Fruit fly (Drosophila melanogaster): ENCODE data around the gene usp.

DNA sequence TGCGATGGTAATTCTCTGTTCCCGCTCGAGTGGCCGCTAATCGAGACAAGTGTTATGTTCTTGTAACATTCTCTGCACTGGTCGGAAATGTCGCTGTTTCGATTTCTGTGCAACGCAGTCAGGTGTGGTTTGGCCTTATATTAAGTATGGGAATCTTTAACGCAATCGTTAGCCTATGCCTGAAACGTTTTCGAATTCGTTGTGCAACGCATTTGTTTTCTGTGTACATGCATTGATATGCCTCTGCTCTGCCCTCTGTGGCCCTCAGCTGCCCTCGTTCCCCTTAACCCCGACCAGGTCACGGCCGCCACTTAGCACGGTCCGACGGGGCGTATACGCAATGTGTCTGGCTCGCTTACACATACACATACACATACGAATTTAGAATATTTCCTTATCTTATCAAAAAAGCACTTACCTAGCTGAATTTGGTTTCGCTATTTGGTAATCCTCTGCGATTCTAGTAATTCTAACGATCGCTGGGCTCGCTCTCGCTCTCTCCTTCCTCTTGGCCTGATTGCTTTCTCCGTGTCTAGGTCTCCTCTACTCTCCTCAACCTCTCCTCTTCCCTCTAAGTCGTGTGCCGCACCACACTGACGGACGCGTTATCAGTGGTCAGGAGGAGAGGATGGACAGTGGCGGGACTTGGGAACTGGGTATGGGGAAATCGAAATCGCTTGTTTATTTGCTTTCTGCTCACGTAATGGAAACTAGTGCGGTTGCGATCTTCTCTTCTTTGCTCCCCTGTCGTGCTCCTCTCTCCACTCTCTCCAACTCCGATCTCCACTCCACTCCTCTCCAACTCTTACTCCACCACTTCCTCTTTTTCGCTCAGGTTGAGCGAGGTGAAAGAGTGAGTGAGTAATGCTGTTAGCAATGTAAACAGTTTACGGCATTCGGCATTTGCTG, 6.9 kb upstream of the usp start:
- TF ChIP-seq CTCF (optimal IDR thresholded peaks at IDR 0.05) = no peak
- TF ChIP-seq CG8478 (optimal IDR thresholded peaks at IDR 0.05) = no peak

Data from S2 (cell line).